Fruit fly (Drosophila melanogaster) whole organism, adult: ENCODE results near the gene Trc8.

ENCODE experiments used
- CG1620 ChIP-seq: fragments of 200-800 bp; sonication (Bioruptor generic); optimal IDR thresholded peaks from 2 replicates; lab custom pipeline; 2016; ENCODE audit warnings: missing biosample characterization, missing genetic modification characterization
- CG33017 ChIP-seq: fragments of 200-800 bp; sonication (Bioruptor generic); optimal IDR thresholded peaks from 2 replicates; lab custom pipeline; 2018; ENCODE audit warnings: missing biosample characterization, mild to moderate bottlenecking, missing genetic modification characterization, moderate library complexity
- CG7101 ChIP-seq: fragments of 200-800 bp; sonication (Bioruptor generic); optimal IDR thresholded peaks from 2 replicates; lab custom pipeline; 2018; ENCODE audit warnings: missing biosample characterization, mild to moderate bottlenecking, missing genetic modification characterization, moderate library complexity
- Mnt ChIP-seq: fragments of 200-800 bp; sonication (Bioruptor generic); optimal IDR thresholded peaks from 2 replicates; lab custom pipeline; 2016; ENCODE audit warnings: missing biosample characterization, mild to moderate bottlenecking, missing genetic modification characterization
- bab1 ChIP-seq: fragments of 200-800 bp; sonication (Bioruptor generic); optimal IDR thresholded peaks from 3 replicates; lab custom pipeline; 2019; ENCODE audit warnings: missing biosample characterization, mild to moderate bottlenecking, missing genetic modification characterization, moderate library complexity
- kay ChIP-seq: fragments of 200-800 bp; sonication (Bioruptor generic); peaks from one replicate; lab custom pipeline; 2016; ENCODE audit warnings: missing biosample characterization, missing genetic modification characterization, borderline replicate concordance

DNA sequence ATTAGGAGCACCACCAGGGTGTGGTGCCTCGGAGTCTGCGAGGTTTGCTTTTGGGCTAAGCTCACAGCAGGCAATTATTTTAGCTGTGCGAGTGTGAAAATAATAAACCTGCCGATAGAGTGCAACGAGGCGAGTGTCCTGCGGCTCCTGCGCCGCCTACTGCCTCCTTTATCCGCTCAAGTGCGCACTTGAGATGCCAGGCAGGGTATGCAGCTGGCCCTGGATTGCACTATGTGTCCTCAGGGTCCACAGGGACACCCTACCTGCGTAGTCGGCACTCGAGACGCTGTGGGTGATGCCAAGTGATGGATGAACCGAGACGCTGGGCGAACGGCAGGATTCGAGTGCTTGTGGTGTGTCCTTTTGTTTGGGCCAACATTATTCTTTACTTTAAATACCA, 44.4 kb upstream of the Trc8 start:
- TF ChIP-seq CG7101 (tag; lab: Kevin White, UChicago) = no peak
- TF ChIP-seq Mnt (GFP tag; lab: Kevin White, UChicago) = no peak
- no peak for TF ChIP-seq CG1620 (GFP tag; lab: Kevin White, UChicago)
- TF ChIP-seq CG33017 (tag; lab: Kevin White, UChicago) = no peak
- no peak for TF ChIP-seq bab1
- TF ChIP-seq kay (GFP tag; lab: Kevin White, UChicago) = no peak
